Worm (Caenorhabditis elegans): ENCODE data around the gene arrd-11.

arrd-11 gene

DNA sequence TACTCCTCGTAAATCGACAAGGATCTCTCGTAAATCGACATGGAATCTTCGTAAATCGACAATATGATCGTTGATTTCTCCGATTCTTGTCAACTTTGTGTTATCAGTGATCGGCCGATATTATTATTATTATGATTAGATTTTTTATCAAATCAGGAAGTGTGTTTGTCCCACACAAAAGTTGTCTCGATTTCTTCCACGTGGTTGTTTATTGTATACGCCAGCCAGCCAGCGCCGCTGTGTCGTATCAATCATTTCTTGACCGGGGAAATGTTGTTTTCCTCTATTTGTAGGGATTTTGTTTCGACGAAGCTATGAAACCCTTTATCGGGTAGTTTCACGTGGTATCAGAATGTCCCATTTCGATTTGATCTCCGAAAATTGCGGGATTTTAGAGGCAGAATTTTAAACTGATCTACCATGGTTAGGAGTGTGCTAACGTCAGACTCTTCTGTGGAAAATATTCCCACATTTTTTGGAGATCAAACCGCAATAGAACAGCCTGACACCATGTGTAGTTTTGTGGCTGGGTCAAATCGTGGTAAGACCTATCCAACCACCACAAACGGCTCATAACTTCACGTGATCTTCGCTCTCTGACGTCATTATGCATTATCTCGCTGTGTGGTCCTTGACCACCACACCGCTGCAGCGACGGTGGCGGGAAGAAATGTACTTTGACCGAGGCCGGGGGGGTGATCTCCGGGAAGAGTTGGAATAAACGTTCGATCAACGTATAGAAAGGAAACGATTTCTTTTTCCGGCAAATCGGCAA, 25.3 kb upstream of the arrd-11 start:
- TF ChIP-seq him-1 (tag; optimal IDR thresholded peaks at IDR 0.05) = no peak
- TF ChIP-seq dao-5 (tag; optimal IDR thresholded peaks at IDR 0.05) = no peak
- no peak for TF ChIP-seq W03F9.2 (tag; optimal IDR thresholded peaks at IDR 0.05)

DNA sequence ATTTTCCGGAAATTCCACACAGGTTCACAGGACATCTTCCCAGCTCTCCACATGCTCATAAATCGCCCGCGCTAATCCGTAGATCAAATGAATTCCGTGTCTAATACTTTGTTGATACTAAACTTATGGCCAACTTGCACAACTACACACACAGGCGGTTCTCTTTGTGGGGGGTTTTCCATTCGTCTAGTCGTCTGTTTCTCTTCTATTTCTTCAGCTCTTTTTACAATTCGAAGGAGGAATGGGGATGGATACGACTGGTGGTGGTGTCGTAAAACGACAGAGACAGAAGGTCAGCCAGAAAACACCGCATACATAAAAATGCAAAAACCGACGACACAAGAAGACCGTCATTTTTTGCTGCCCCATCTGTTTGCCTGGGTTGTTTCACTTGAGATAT, 23.8 kb upstream of the arrd-11 start:
- no peak for TF ChIP-seq dao-5 (tag; optimal IDR thresholded peaks at IDR 0.05)
- TF ChIP-seq him-1 (tag; optimal IDR thresholded peaks at IDR 0.05) = no peak
- TF ChIP-seq W03F9.2 (tag; optimal IDR thresholded peaks at IDR 0.05) = no peak

DNA sequence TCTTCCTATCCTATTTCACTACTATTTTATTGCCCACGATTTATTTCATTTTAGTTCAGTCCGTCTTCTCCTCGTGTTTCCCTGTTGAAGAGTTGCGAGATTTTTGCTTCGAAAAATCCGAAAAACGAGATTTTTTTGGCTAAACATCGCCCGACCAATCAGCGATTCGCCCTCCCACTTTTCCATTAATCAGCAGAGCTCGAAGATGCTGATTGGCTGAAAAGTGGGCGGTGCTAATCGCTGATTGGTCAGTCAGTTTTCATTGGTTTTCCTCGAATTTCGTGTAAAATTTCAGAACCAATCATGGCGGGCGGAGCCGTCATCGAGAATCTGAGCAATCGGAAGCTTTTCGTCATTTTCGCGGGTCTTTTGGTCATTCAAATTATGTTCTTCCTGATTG, 21.8 kb upstream of the arrd-11 start, which contains the start of gene mig-14:
TSS of gene mig-14 (plus strand) at position 290 of the 400 bp plus-strand sequence.
- TF ChIP-seq him-1 (tag; optimal IDR thresholded peaks at IDR 0.05) = no peak
- no peak for TF ChIP-seq W03F9.2 (tag; optimal IDR thresholded peaks at IDR 0.05)
- TF ChIP-seq dao-5 (tag; optimal IDR thresholded peaks at IDR 0.05) = no peak

- TF ChIP-seq W03F9.2 (tag; optimal IDR thresholded peaks at IDR 0.05) (no peak), him-1 (tag; optimal IDR thresholded peaks at IDR 0.05) (no peak), dao-5 (tag; optimal IDR thresholded peaks at IDR 0.05) (no peak)
Measured at ce11 chrII:13750128-13750527, 13.1 kb upstream of the arrd-11 start.

ce11 chrII:13751030-13751429, 12.2 kb upstream of the arrd-11 start:
- TF ChIP-seq W03F9.2 (tag; optimal IDR thresholded peaks at IDR 0.05) = no peak
- TF ChIP-seq him-1 (tag; optimal IDR thresholded peaks at IDR 0.05) = no peak
- TF ChIP-seq dao-5 (tag; optimal IDR thresholded peaks at IDR 0.05) = no peak

- TF ChIP-seq W03F9.2 (tag; optimal IDR thresholded peaks at IDR 0.05) (no peak), him-1 (tag; optimal IDR thresholded peaks at IDR 0.05) (no peak), dao-5 (tag; optimal IDR thresholded peaks at IDR 0.05) (no peak)
Measured at ce11 chrII:13752016-13752415, 11.2 kb upstream of the arrd-11 start, which contains the start of gene arrd-14. Gene arrd-14, plus strand, starts transcription at chrII:13752316.

ce11 chrII:13756232-13756631, 7.0 kb upstream of the arrd-11 start:
- TF ChIP-seq dao-5 (tag; optimal IDR thresholded peaks at IDR 0.05) (no peak), him-1 (tag; optimal IDR thresholded peaks at IDR 0.05) (no peak), W03F9.2 (tag; optimal IDR thresholded peaks at IDR 0.05) (no peak)

ce11 chrII:13758108-13758507, 5.1 kb upstream of the arrd-11 start, which contains the start of gene arrd-13:
Gene arrd-13, plus strand, starts transcription at chrII:13758408.
- TF ChIP-seq W03F9.2 (tag; optimal IDR thresholded peaks at IDR 0.05) (no peak), dao-5 (tag; optimal IDR thresholded peaks at IDR 0.05) (no peak), him-1 (tag; optimal IDR thresholded peaks at IDR 0.05) (no peak)

DNA sequence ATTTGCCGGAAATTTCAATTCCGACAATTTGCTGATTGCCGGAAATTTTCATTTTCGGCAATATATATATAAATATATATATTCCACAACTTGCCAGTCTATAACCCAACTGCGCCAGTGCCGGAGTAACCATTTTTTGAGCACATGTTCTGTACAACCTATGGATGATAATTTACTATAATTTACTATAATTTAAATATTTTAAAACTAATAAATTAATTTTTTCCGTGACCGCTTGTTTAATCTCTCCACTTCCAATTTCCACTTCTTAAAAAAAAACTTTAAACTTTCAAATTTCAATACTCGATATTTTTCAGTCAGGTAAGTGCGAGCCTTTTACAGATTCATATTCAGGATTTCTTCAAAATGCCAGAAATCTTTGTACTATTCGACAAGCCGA, 2.7 kb downstream of the arrd-11 start, which contains the start of gene arrd-12:
TSS of gene arrd-12 (plus strand) at position 301 of the 400 bp plus-strand sequence.
- no peak for TF ChIP-seq W03F9.2 (tag; optimal IDR thresholded peaks at IDR 0.05)
- TF ChIP-seq dao-5 (tag; optimal IDR thresholded peaks at IDR 0.05) = no peak
- TF ChIP-seq him-1 (tag; optimal IDR thresholded peaks at IDR 0.05) = no peak

- TF ChIP-seq dao-5 (tag; optimal IDR thresholded peaks at IDR 0.05) (no peak), him-1 (tag; optimal IDR thresholded peaks at IDR 0.05) (no peak), W03F9.2 (tag; optimal IDR thresholded peaks at IDR 0.05) (no peak)
Measured at ce11 chrII:13771335-13771734, 8.1 kb downstream of the arrd-11 start, which contains the start of gene C01B9.1. Gene C01B9.1, plus strand, starts transcription at chrII:13771575.

ce11 chrII:13780792-13781248, 17.6 kb downstream of the arrd-11 start:
- TF ChIP-seq dao-5 (tag; optimal IDR thresholded peaks at IDR 0.05) (peak; percentile 59), him-1 (tag; optimal IDR thresholded peaks at IDR 0.05) (no peak)

- TF ChIP-seq W03F9.2 (tag; optimal IDR thresholded peaks at IDR 0.05) = no peak
- no peak for TF ChIP-seq him-1 (tag; optimal IDR thresholded peaks at IDR 0.05)
- TF ChIP-seq dao-5 (tag; optimal IDR thresholded peaks at IDR 0.05) = no peak
Measured at ce11 chrII:13783880-13784279, 20.7 kb downstream of the arrd-11 start, which contains the start of gene C01B9.4. Gene C01B9.4, minus strand, starts transcription at chrII:13783980.

ce11 chrII:13785582-13785981, 22.4 kb downstream of the arrd-11 start:
- TF ChIP-seq dao-5 (tag; optimal IDR thresholded peaks at IDR 0.05) (no peak), him-1 (tag; optimal IDR thresholded peaks at IDR 0.05) (no peak), W03F9.2 (tag; optimal IDR thresholded peaks at IDR 0.05) (no peak)

DNA sequence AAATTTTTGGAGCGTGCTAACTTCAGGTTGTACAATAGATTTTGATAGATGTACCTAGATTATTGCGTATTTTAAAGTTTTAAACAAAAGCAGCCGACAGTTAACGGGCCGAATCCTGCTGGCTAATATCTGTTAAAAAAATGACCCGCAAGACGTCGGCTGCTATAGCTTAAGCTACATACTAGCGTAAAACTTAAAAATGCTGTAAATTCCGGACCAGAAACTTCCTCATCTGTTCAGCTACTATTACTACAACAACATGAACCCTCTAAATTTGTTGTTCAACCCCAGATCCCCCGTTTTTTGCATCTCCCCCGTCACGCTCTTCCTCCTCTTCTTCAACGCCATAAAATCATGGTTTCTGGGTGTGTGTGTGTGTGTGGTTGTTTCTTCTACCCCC, 23.7 kb downstream of the arrd-11 start:
- TF ChIP-seq W03F9.2 (tag; optimal IDR thresholded peaks at IDR 0.05) (no peak), him-1 (tag; optimal IDR thresholded peaks at IDR 0.05) (no peak), dao-5 (tag; optimal IDR thresholded peaks at IDR 0.05) (no peak)
